Fruit fly (Drosophila melanogaster) whole organism, embryonic: ENCODE results near the gene CG14082.

Source experiments
- Ada2b ChIP-seq: fragments of 200-800 bp; sonication (Bioruptor generic); IDR thresholded peaks from 2 replicates; pipeline ENCODE4 v1.3.6; 2022; ENCODE audit warnings: missing biosample characterization, missing genetic modification characterization
- Atf3 ChIP-seq: fragments of 200-800 bp; sonication (Bioruptor generic); optimal IDR thresholded peaks from 3 replicates; lab custom pipeline; 2016; ENCODE audit warnings: missing biosample characterization, missing genetic modification characterization
- Blimp-1 ChIP-seq: fragments of 200-800 bp; sonication (Bioruptor generic); optimal IDR thresholded peaks from 3 replicates; lab custom pipeline; 2018; ENCODE audit warnings: missing biosample characterization, missing genetic modification characterization, mild to moderate bottlenecking, moderate library complexity, missing genetic modification reagents
- CG10267 ChIP-seq: fragments of 200-800 bp; sonication (Bioruptor generic); optimal IDR thresholded peaks from 2 replicates; lab custom pipeline; 2018; ENCODE audit warnings: missing biosample characterization, mild to moderate bottlenecking, missing genetic modification characterization, moderate library complexity
- CG11695 ChIP-seq: fragments of 200-800 bp; sonication (Bioruptor generic); IDR thresholded peaks from 3 replicates; pipeline ENCODE4 v1.3.6; 2022; ENCODE audit warnings: missing biosample characterization, missing genetic modification characterization
- CG14667 ChIP-seq: fragments of 200-800 bp; sonication (Bioruptor generic); IDR thresholded peaks from 2 replicates; pipeline ENCODE4 v1.3.6; 2022; ENCODE audit warnings: missing biosample characterization, missing genetic modification characterization
- CG15269 ChIP-seq: fragments of 200-800 bp; sonication (Bioruptor generic); optimal IDR thresholded peaks from 2 replicates; lab custom pipeline; 2018; ENCODE audit warnings: missing biosample characterization, mild to moderate bottlenecking, missing genetic modification characterization, moderate library complexity
- CG17568 ChIP-seq: fragments of 200-800 bp; sonication (Bioruptor generic); optimal IDR thresholded peaks from 2 replicates; lab custom pipeline; 2018; ENCODE audit warnings: missing biosample characterization, mild to moderate bottlenecking, missing genetic modification characterization, moderate library complexity
- CG30020 ChIP-seq: fragments of 200-800 bp; optimal IDR thresholded peaks from 2 replicates; lab custom pipeline; 2019; ENCODE audit warnings: missing biosample characterization, mild to moderate bottlenecking, missing genetic modification characterization, moderate library complexity
- CG3281 ChIP-seq: fragments of 200-800 bp; sonication (Bioruptor generic); optimal IDR thresholded peaks from 3 replicates; lab custom pipeline; 2017; ENCODE audit warnings: missing biosample characterization, mild to moderate bottlenecking, missing genetic modification characterization
- CG34422 ChIP-seq: fragments of 200-800 bp; sonication (Bioruptor generic); IDR thresholded peaks from 3 replicates; pipeline ENCODE4 v1.3.6; 2022; ENCODE audit warnings: missing biosample characterization, missing genetic modification characterization
- CG3838 ChIP-seq: fragments of 200-800 bp; sonication (Bioruptor generic); optimal IDR thresholded peaks from 3 replicates; lab custom pipeline; 2016; ENCODE audit warnings: missing biosample characterization, missing genetic modification characterization
- CG3995 ChIP-seq: fragments of 200-800 bp; sonication (Bioruptor generic); optimal IDR thresholded peaks from 3 replicates; lab custom pipeline; 2016; ENCODE audit warnings: missing biosample characterization, missing genetic modification characterization
- CG7786 ChIP-seq: fragments of 200-800 bp; sonication (Bioruptor generic); optimal IDR thresholded peaks from 2 replicates; lab custom pipeline; 2016; ENCODE audit warnings: missing biosample characterization, missing genetic modification characterization
- CG8359 ChIP-seq: fragments of 200-800 bp; sonication (Bioruptor generic); optimal IDR thresholded peaks from 2 replicates; lab custom pipeline; 2017; ENCODE audit warnings: missing biosample characterization, mild to moderate bottlenecking, missing genetic modification characterization, borderline replicate concordance
- CG9932 ChIP-seq: fragments of 200-800 bp; sonication (Bioruptor generic); IDR thresholded peaks from 2 replicates; pipeline ENCODE4 v1.3.6; 2022; ENCODE audit warnings: missing biosample characterization, missing genetic modification characterization
- CTCF ChIP-seq: fragments of 200-800 bp; sonication (Bioruptor generic); optimal IDR thresholded peaks from 2 replicates; lab custom pipeline; 2017; ENCODE audit warnings: missing biosample characterization, mild to moderate bottlenecking, missing genetic modification characterization, moderate library complexity
- Chrac-16 ChIP-seq: fragments of 200-800 bp; sonication (Bioruptor generic); optimal IDR thresholded peaks from 3 replicates; lab custom pipeline; 2016; ENCODE audit warnings: missing biosample characterization, missing genetic modification characterization
- Fer1 ChIP-seq: fragments of 200-800 bp; sonication (Bioruptor generic); optimal IDR thresholded peaks from 2 replicates; lab custom pipeline; 2017; ENCODE audit warnings: missing biosample characterization, mild to moderate bottlenecking, missing genetic modification characterization
- Jarid2 ChIP-seq: fragments of 200-800 bp; sonication (Bioruptor generic); optimal IDR thresholded peaks from 3 replicates; lab custom pipeline; 2017; ENCODE audit warnings: mild to moderate bottlenecking, missing biosample characterization, missing genetic modification reagents, missing genetic modification characterization
- Kr ChIP-seq: fragments of 200-800 bp; sonication (Bioruptor generic); optimal IDR thresholded peaks from 2 replicates; lab custom pipeline; 2017; ENCODE audit warnings: missing biosample characterization, mild to moderate bottlenecking, missing genetic modification characterization
- Oaz ChIP-seq: fragments of 200-800 bp; sonication (Bioruptor generic); IDR thresholded peaks from 2 replicates; pipeline ENCODE4 v1.3.6; 2022; ENCODE audit warnings: missing biosample characterization, missing genetic modification characterization
- Opbp ChIP-seq: fragments of 200-800 bp; sonication (Bioruptor generic); IDR thresholded peaks from 3 replicates; pipeline ENCODE4 v1.3.6; 2022; ENCODE audit warnings: missing biosample characterization, missing genetic modification characterization; ENCODE audit not compliant: partially characterized antibody
- Sry-δ ChIP-seq: fragments of 200-800 bp; sonication (Bioruptor generic); optimal IDR thresholded peaks from 2 replicates; lab custom pipeline; 2016; ENCODE audit warnings: missing biosample characterization, missing genetic modification characterization
- Taf1 ChIP-seq: fragments of 200-800 bp; sonication (Bioruptor generic); IDR thresholded peaks from 2 replicates; pipeline ENCODE4 v1.3.6; 2022; ENCODE audit warnings: missing biosample characterization, missing genetic modification characterization
- Xrp1 ChIP-seq: fragments of 200-800 bp; sonication (Bioruptor generic); IDR thresholded peaks from 2 replicates; pipeline ENCODE4 v1.3.6; 2022; ENCODE audit warnings: missing biosample characterization, missing genetic modification characterization
- YL-1 ChIP-seq: fragments of 200-800 bp; sonication (Bioruptor generic); optimal IDR thresholded peaks from 3 replicates; lab custom pipeline; 2017; ENCODE audit warnings: missing biosample characterization, mild to moderate bottlenecking, missing genetic modification characterization
- bsh ChIP-seq, 2 experiments: fragments of 200-800 bp; sonication (Bioruptor generic); optimal IDR thresholded peaks; 2 replicates each; lab custom pipeline; 2017 to 2018; ENCODE audit warnings: mild to moderate bottlenecking in 2 of 2, missing biosample characterization in 2 of 2, missing genetic modification characterization in 2 of 2, moderate library complexity in 1 of 2
- cas ChIP-seq: fragments of 200-800 bp; sonication (Bioruptor generic); IDR thresholded peaks from 2 replicates; pipeline ENCODE4 v1.3.6; 2022; ENCODE audit warnings: missing biosample characterization, missing genetic modification characterization
- cg ChIP-seq: fragments of 200-800 bp; sonication (Bioruptor generic); optimal IDR thresholded peaks from 3 replicates; lab custom pipeline; 2019; ENCODE audit warnings: missing biosample characterization, mild to moderate bottlenecking, missing genetic modification characterization, moderate library complexity
- dan ChIP-seq: fragments of 200-800 bp; sonication (Bioruptor generic); IDR thresholded peaks from 2 replicates; pipeline ENCODE4 v1.3.6; 2022; ENCODE audit warnings: missing biosample characterization, missing genetic modification characterization
- ems ChIP-seq: fragments of 200-800 bp; sonication (Bioruptor generic); optimal IDR thresholded peaks from 3 replicates; lab custom pipeline; 2016; ENCODE audit warnings: missing biosample characterization, missing genetic modification characterization
- fd96Cb ChIP-seq: fragments of 200-800 bp; sonication (Bioruptor generic); optimal IDR thresholded peaks from 2 replicates; lab custom pipeline; 2018; ENCODE audit warnings: missing biosample characterization, mild to moderate bottlenecking, missing genetic modification characterization, moderate library complexity
- gem ChIP-seq: fragments of 200-800 bp; sonication (Bioruptor generic); optimal IDR thresholded peaks from 2 replicates; lab custom pipeline; 2019; ENCODE audit warnings: missing biosample characterization, mild to moderate bottlenecking, missing genetic modification characterization, moderate library complexity
- inv ChIP-seq: fragments of 200-800 bp; sonication (Bioruptor generic); IDR thresholded peaks from 2 replicates; pipeline ENCODE4 v1.3.6; 2022; ENCODE audit warnings: missing biosample characterization, missing genetic modification characterization; ENCODE audit not compliant: partially characterized antibody
- jumu ChIP-seq: fragments of 200-800 bp; sonication (Bioruptor generic); optimal IDR thresholded peaks from 3 replicates; lab custom pipeline; 2016; ENCODE audit warnings: missing biosample characterization, missing genetic modification characterization
- knrl ChIP-seq: fragments of 200-800 bp; sonication (Bioruptor generic); IDR thresholded peaks from 3 replicates; pipeline ENCODE4 v1.3.6; 2022; ENCODE audit warnings: missing biosample characterization, missing genetic modification characterization; ENCODE audit not compliant: partially characterized antibody
- lov ChIP-seq, 2 experiments: fragments of 200-800 bp in 1 of 2; fragments of >200 bp in 1 of 2; sonication (Bioruptor generic) in 1 of 2; IDR thresholded peaks in 1 of 2; optimal IDR thresholded peaks in 1 of 2; 2 replicates in 1 of 2; 3 replicates in 1 of 2; pipeline versions ENCODE4 v1.3.6 to Lab custom; 2017 to 2022; ENCODE audit warnings: missing biosample characterization in 1 of 2, missing genetic modification characterization in 1 of 2
- nerfin-1 ChIP-seq: fragments of 200-800 bp; sonication (Bioruptor generic); optimal IDR thresholded peaks from 3 replicates; lab custom pipeline; 2019; ENCODE audit warnings: missing biosample characterization, mild to moderate bottlenecking, missing genetic modification characterization, moderate library complexity
- nmo ChIP-seq: fragments of 200-800 bp; sonication (Bioruptor generic); optimal IDR thresholded peaks from 2 replicates; lab custom pipeline; 2018; ENCODE audit warnings: missing biosample characterization, mild to moderate bottlenecking, missing genetic modification characterization, moderate library complexity
- pb ChIP-seq: fragments of 200-800 bp; sonication (Bioruptor generic); optimal IDR thresholded peaks from 3 replicates; lab custom pipeline; 2016; ENCODE audit warnings: missing biosample characterization, missing genetic modification characterization
- phol ChIP-seq: fragments of 200-800 bp; sonication (Bioruptor generic); optimal IDR thresholded peaks from 3 replicates; lab custom pipeline; 2018; ENCODE audit warnings: missing biosample characterization, mild to moderate bottlenecking, missing genetic modification characterization, moderate library complexity
- pita ChIP-seq: fragments of 200-800 bp; sonication (Bioruptor generic); optimal IDR thresholded peaks from 2 replicates; lab custom pipeline; 2017; ENCODE audit warnings: missing biosample characterization, mild to moderate bottlenecking, missing genetic modification characterization
- pzg ChIP-seq: fragments of 200-800 bp; sonication (Bioruptor generic); optimal IDR thresholded peaks from 3 replicates; lab custom pipeline; 2018; ENCODE audit warnings: missing biosample characterization, mild to moderate bottlenecking, missing genetic modification characterization, moderate library complexity
- run ChIP-seq: fragments of 200-800 bp; sonication (Bioruptor generic); optimal IDR thresholded peaks from 3 replicates; lab custom pipeline; 2018; ENCODE audit warnings: missing biosample characterization, mild to moderate bottlenecking, missing genetic modification characterization
- sisA ChIP-seq: fragments of 200-800 bp; sonication (Bioruptor generic); IDR thresholded peaks from 2 replicates; pipeline ENCODE4 v1.3.6; 2022; ENCODE audit warnings: missing biosample characterization, missing genetic modification characterization
- tin ChIP-seq: fragments of 200-800 bp; sonication (Bioruptor generic); optimal IDR thresholded peaks from 3 replicates; lab custom pipeline; 2016; ENCODE audit warnings: missing biosample characterization, missing genetic modification characterization
- tio ChIP-seq: fragments of 200-800 bp; sonication (Bioruptor generic); optimal IDR thresholded peaks from 2 replicates; lab custom pipeline; 2017; ENCODE audit warnings: missing biosample characterization, missing genetic modification characterization, inconsistent platforms
- wek ChIP-seq: fragments of 200-800 bp; sonication (Bioruptor generic); optimal IDR thresholded peaks from 3 replicates; lab custom pipeline; 2018; ENCODE audit warnings: missing biosample characterization, mild to moderate bottlenecking, missing genetic modification characterization, moderate library complexity
- zf30C ChIP-seq: fragments of 200-800 bp; sonication (Bioruptor generic); optimal IDR thresholded peaks from 3 replicates; lab custom pipeline; 2018; ENCODE audit warnings: missing biosample characterization, mild to moderate bottlenecking, missing genetic modification characterization
- zfh1 ChIP-seq: fragments of 200-800 bp; sonication (Bioruptor generic); IDR thresholded peaks from 3 replicates; pipeline ENCODE4 v1.3.6; 2022; ENCODE audit warnings: missing biosample characterization, missing genetic modification characterization

Gene CG14082

DNA sequence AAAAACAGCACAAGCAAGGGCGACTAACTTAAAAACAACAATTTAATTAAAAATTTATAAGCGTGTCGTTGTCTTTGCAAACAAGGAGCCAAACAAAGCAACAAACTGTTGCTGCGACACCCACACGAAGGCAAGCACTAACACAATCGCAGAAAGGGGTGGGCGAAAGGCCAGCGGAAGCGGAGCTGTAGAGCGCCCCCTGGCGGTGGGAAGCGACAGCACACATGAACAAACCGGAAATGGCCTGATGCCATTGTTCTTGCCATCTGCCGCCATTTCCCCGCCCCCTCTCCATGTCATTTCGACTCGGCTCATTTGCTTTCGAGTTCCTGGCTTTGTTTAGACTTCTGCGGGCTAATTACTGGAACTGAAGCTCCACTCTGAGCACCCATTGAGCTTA lies 6.2 kb downstream of the CG14082 start (continued):
- TF ChIP-seq CG8359 (GFP tag; lab: Kevin White, UChicago) (no peak), tin (GFP tag; lab: Kevin White, UChicago) (no peak), fd96Cb (tag; lab: Kevin White, UChicago) (no peak), Sry-δ (no peak), Opbp (no peak), dan (no peak), nerfin-1 (tag; lab: Kevin White, UChicago) (peak; percentile 13), zfh1 (0 out of 3 replicates have a peak, but pooled peaks have one; percentile 41), CG17568 (GFP tag; lab: Kevin White, UChicago) (peak; percentile 0), CG3281 (GFP tag; lab: Kevin White, UChicago) (peak; percentile 49), bsh (GFP tag; optimal IDR thresholded peaks at IDR 0.05; lab: Kevin White, UChicago) (no peak), CG15269 (tag; lab: Kevin White, UChicago) (peak; percentile 17), CTCF (GFP tag; lab: Kevin White, UChicago) (peak; percentile 87), cas (GFP tag; lab: Robert Waterston, UW) (no peak), gem (tag; lab: Kevin White, UChicago) (no peak), Jarid2 (GFP tag; lab: Kevin White, UChicago) (peak; percentile 2), CG9932 (0 out of 2 replicates have a peak, but pooled peaks have one; percentile 29), Atf3 (GFP tag; lab: Kevin White, UChicago) (no peak), Oaz (GFP tag; lab: Robert Waterston, UW) (0 out of 2 replicates have a peak, but pooled peaks have one; percentile 34), CG10267 (no peak), zf30C (GFP tag; lab: Kevin White, UChicago) (no peak), Xrp1 (GFP tag; lab: Robert Waterston, UW) (no peak), wek (GFP tag; lab: Kevin White, UChicago) (peak; percentile 23), run (tag; lab: Kevin White, UChicago) (no peak), CG34422 (GFP tag; lab: Robert Waterston, UW) (no peak), lov (optimal IDR thresholded peaks at IDR 0.05; lab: Kevin White, UChicago) (no peak), lov (GFP tag; IDR thresholded peaks at IDR 0.05; lab: Robert Waterston, UW) (peak; percentile 58; the same call in 1 of the 3 replicates), Blimp-1 (GFP tag; lab: Kevin White, UChicago) (no peak), knrl (GFP tag; lab: Robert Waterston, UW) (no peak), nmo (GFP tag; lab: Kevin White, UChicago) (no peak), cg (GFP tag; lab: Kevin White, UChicago) (no peak), pb (GFP tag; lab: Kevin White, UChicago) (peak; percentile 24), CG11695 (GFP tag; lab: Robert Waterston, UW) (no peak), CG14667 (GFP tag; lab: Robert Waterston, UW) (0 out of 2 replicates have a peak, but pooled peaks have one; percentile 24), sisA (GFP tag; lab: Robert Waterston, UW) (no peak), pzg (no peak), Ada2b (GFP tag; lab: Robert Waterston, UW) (peak; percentile 28; the same call in 1 of the 2 replicates), inv (GFP tag; lab: Robert Waterston, UW) (no peak), ems (GFP tag; lab: Kevin White, UChicago) (no peak), CG3838 (GFP tag; lab: Kevin White, UChicago) (no peak), jumu (GFP tag; lab: Kevin White, UChicago) (no peak), pita (GFP tag; lab: Kevin White, UChicago) (no peak), Chrac-16 (GFP tag; lab: Kevin White, UChicago) (no peak), tio (GFP tag; lab: Kevin White, UChicago) (no peak), Kr (GFP tag; lab: Kevin White, UChicago) (no peak), CG7786 (GFP tag; lab: Kevin White, UChicago) (no peak), phol (tag; lab: Kevin White, UChicago) (peak; percentile 69), Fer1 (GFP tag; lab: Kevin White, UChicago) (peak; percentile 73), CG30020 (tag; lab: Kevin White, UChicago) (no peak), YL-1 (no peak), CG3995 (no peak), Taf1 (GFP tag; lab: Robert Waterston, UW) (no peak)
